Worm (Caenorhabditis elegans) whole organism, L1 larva: ENCODE results near the gene T05E12.3.
A peak's percentile ranks its signal among the peaks of the same experiment; 100 is the strongest.

ENCODE experiments used
- C34B4.2 ChIP-seq: sonication (generic microtip); optimal IDR thresholded peaks from 2 replicates; lab custom pipeline; 2017; ENCODE audit warnings: mild to moderate bottlenecking, missing genetic modification characterization, missing compliant biosample characterization
- Y116A8C.19 ChIP-seq: sonication (generic microtip); optimal IDR thresholded peaks from 2 replicates; lab custom pipeline; 2016; ENCODE audit warnings: missing compliant biosample characterization, missing genetic modification characterization, borderline replicate concordance
- alr-1 ChIP-seq: fragments of 200-800 bp; sonication (Bioruptor generic); optimal IDR thresholded peaks from 2 replicates; lab custom pipeline; 2018; ENCODE audit warnings: borderline replicate concordance, mild to moderate bottlenecking, missing genetic modification characterization, missing compliant biosample characterization
- aly-2 ChIP-seq: fragments of 150-350 bp; optimal IDR thresholded peaks from 2 replicates; lab custom pipeline; 2014; ENCODE audit warnings: missing biosample characterization, missing genetic modification characterization
- blmp-1 ChIP-seq: fragments of 150-350 bp; optimal IDR thresholded peaks from 2 replicates; lab custom pipeline; 2014; ENCODE audit warnings: missing biosample characterization, missing genetic modification characterization
- ceh-63 ChIP-seq: fragments of 200-800 bp; sonication (Bioruptor generic); optimal IDR thresholded peaks from 2 replicates; lab custom pipeline; 2018; ENCODE audit warnings: mild to moderate bottlenecking, missing genetic modification characterization, missing compliant biosample characterization
- ceh-90 ChIP-seq: sonication (generic microtip); optimal IDR thresholded peaks from 2 replicates; lab custom pipeline; 2016; ENCODE audit warnings: missing genetic modification characterization, missing compliant biosample characterization
- ces-1 ChIP-seq: fragments of 150-350 bp; optimal IDR thresholded peaks from 2 replicates; lab custom pipeline; 2014; ENCODE audit warnings: missing biosample characterization, missing genetic modification reagents, missing genetic modification characterization
- efl-1 ChIP-seq, 4 experiments: fragments of 150-350 bp; optimal IDR thresholded peaks in 3 of 4; peaks in 1 of 4; 1 replicate in 1 of 4; 2 replicates in 3 of 4; lab custom pipeline; 2014; ENCODE audit warnings: missing biosample characterization in 2 of 4, missing genetic modification characterization in 2 of 4, missing genetic modification reagents in 2 of 4
- efl-3 ChIP-seq: fragments of 200-800 bp; sonication (Bioruptor generic); optimal IDR thresholded peaks from 2 replicates; lab custom pipeline; 2018; ENCODE audit warnings: mild to moderate bottlenecking, missing genetic modification characterization, missing compliant biosample characterization
- elt-2 ChIP-seq: sonication (generic microtip); optimal IDR thresholded peaks from 2 replicates; lab custom pipeline; 2016; ENCODE audit warnings: missing genetic modification characterization, mild to moderate bottlenecking, inconsistent platforms, missing compliant biosample characterization, missing genetic modification reagents
- elt-3 ChIP-seq, 6 experiments: fragments of 150-350 bp in 1 of 6; sonication (generic microtip); optimal IDR thresholded peaks; 2 replicates each; lab custom pipeline; 2017 to 2018; ENCODE audit warnings: missing biosample characterization in 6 of 6, missing genetic modification characterization in 6 of 6, inconsistent platforms in 1 of 6
- ets-5 ChIP-seq: fragments of 200-800 bp; sonication (Bioruptor generic); IDR thresholded peaks from 2 replicates; pipeline ENCODE4 v1.3.6; 2022; ENCODE audit warnings: missing genetic modification characterization, missing compliant biosample characterization
- fos-1 ChIP-seq: fragments of 150-350 bp; optimal IDR thresholded peaks from 2 replicates; lab custom pipeline; 2014; ENCODE audit warnings: missing biosample characterization, missing genetic modification characterization
- hlh-17 ChIP-seq: fragments of 200-800 bp; sonication (Bioruptor generic); optimal IDR thresholded peaks from 2 replicates; lab custom pipeline; 2018; ENCODE audit warnings: missing genetic modification characterization, mild to moderate bottlenecking, missing compliant biosample characterization, moderate library complexity, borderline replicate concordance
- hlh-4 ChIP-seq: sonication (generic microtip); optimal IDR thresholded peaks from 2 replicates; lab custom pipeline; 2016; ENCODE audit warnings: mild to moderate bottlenecking, missing genetic modification characterization, missing compliant biosample characterization
- irx-1 ChIP-seq: sonication (generic microtip); optimal IDR thresholded peaks from 2 replicates; lab custom pipeline; 2016; ENCODE audit warnings: missing genetic modification characterization, missing compliant biosample characterization
- jun-1 ChIP-seq: fragments of 150-350 bp; optimal IDR thresholded peaks from 2 replicates; lab custom pipeline; 2014; ENCODE audit warnings: missing biosample characterization, missing genetic modification reagents, missing genetic modification characterization
- lin-14 ChIP-seq: fragments of 200-800 bp; sonication (Bioruptor generic); optimal IDR thresholded peaks from 2 replicates; lab custom pipeline; 2018; ENCODE audit warnings: mild to moderate bottlenecking, missing genetic modification characterization, moderate library complexity, missing compliant biosample characterization
- lin-15B ChIP-seq: fragments of 150-350 bp; sonication (generic microtip); optimal IDR thresholded peaks from 3 replicates; lab custom pipeline; 2014; ENCODE audit warnings: missing biosample characterization, missing genetic modification characterization
- lsy-2 ChIP-seq, 2 experiments: fragments of 150-350 bp; optimal IDR thresholded peaks; 2 replicates each; lab custom pipeline; 2014; ENCODE audit warnings: missing biosample characterization in 2 of 2, missing genetic modification characterization in 2 of 2
- mef-2 ChIP-seq: fragments of 150-350 bp; optimal IDR thresholded peaks from 2 replicates; lab custom pipeline; 2014; ENCODE audit warnings: missing biosample characterization, missing genetic modification characterization
- mep-1 ChIP-seq: fragments of 150-350 bp; optimal IDR thresholded peaks from 2 replicates; lab custom pipeline; 2014; ENCODE audit warnings: missing biosample characterization, missing genetic modification characterization
- nhr-237 ChIP-seq: fragments of 150-350 bp; optimal IDR thresholded peaks from 2 replicates; lab custom pipeline; 2014; ENCODE audit warnings: missing biosample characterization, missing genetic modification characterization
- nhr-85 ChIP-seq: sonication (generic microtip); peaks from one replicate; lab custom pipeline; 2016; ENCODE audit warnings: missing genetic modification characterization, inconsistent platforms, missing compliant biosample characterization
- nhr-90 ChIP-seq: sonication (generic microtip); optimal IDR thresholded peaks from 2 replicates; lab custom pipeline; 2016; ENCODE audit warnings: mild to moderate bottlenecking, missing genetic modification characterization, missing compliant biosample characterization; ENCODE audit not compliant: poor library complexity
- pag-3 ChIP-seq: sonication (generic microtip); optimal IDR thresholded peaks from 2 replicates; lab custom pipeline; 2017; ENCODE audit warnings: missing genetic modification characterization, mild to moderate bottlenecking, missing compliant biosample characterization, antibody characterized with exemption, borderline replicate concordance; ENCODE audit not compliant: insufficient read depth
- pax-3 ChIP-seq: fragments of 200-800 bp; sonication (Bioruptor generic); optimal IDR thresholded peaks from 2 replicates; lab custom pipeline; 2018; ENCODE audit warnings: mild to moderate bottlenecking, missing genetic modification characterization, moderate library complexity, missing compliant biosample characterization
- pqm-1 ChIP-seq: sonication (generic microtip); optimal IDR thresholded peaks from 3 replicates; lab custom pipeline; 2017; ENCODE audit warnings: missing biosample characterization, missing genetic modification characterization
- sox-4 ChIP-seq: sonication (generic microtip); optimal IDR thresholded peaks from 2 replicates; lab custom pipeline; 2016; ENCODE audit warnings: missing genetic modification characterization, missing compliant biosample characterization
- unc-86 ChIP-seq: sonication (generic microtip); optimal IDR thresholded peaks from 2 replicates; lab custom pipeline; 2016; ENCODE audit warnings: missing genetic modification characterization, missing compliant biosample characterization
- unc-98 ChIP-seq: fragments of 200-800 bp; sonication (Bioruptor generic); IDR thresholded peaks from 2 replicates; pipeline ENCODE4 v1.3.6; 2022; ENCODE audit warnings: missing genetic modification characterization, missing compliant biosample characterization
- ztf-11 ChIP-seq, 2 experiments: sonication (generic microtip); optimal IDR thresholded peaks; 2 replicates each; lab custom pipeline; 2016 to 2017; ENCODE audit warnings: missing genetic modification characterization in 2 of 2, missing biosample characterization in 1 of 2, missing compliant biosample characterization in 1 of 2
- ztf-4 ChIP-seq: fragments of 150-350 bp; optimal IDR thresholded peaks from 2 replicates; lab custom pipeline; 2014; ENCODE audit warnings: missing biosample characterization, missing genetic modification characterization

Gene T05E12.3

ce11 chrV:17098669-17099068 is 20.9 kb upstream of the T05E12.3 start, which contains the start of the genes ZK218.3 and ZK218.4:
Gene ZK218.3, minus strand, starts transcription at chrV:17098769.
Gene ZK218.4, plus strand, starts transcription at chrV:17098854.
- TF ChIP-seq lin-15B (no peak), efl-1 (optimal IDR thresholded peaks at IDR 0.05; lab: Kevin White, UChicago) (no peak), efl-1 (GFP tag; optimal IDR thresholded peaks at IDR 0.05 in 1 of 2; lab: Kevin White, UChicago) (peak in 1 of 2 experiments; percentile 34)

- TF ChIP-seq blmp-1 (tag; lab: Kevin White, UChicago) (no peak), lin-14 (GFP tag; lab: Kevin White, UChicago) (no peak), lin-15B (no peak), sox-4 (tag; lab: Kevin White, UChicago) (no peak), irx-1 (tag; lab: Kevin White, UChicago) (no peak), Y116A8C.19 (tag; lab: Kevin White, UChicago) (no peak), pag-3 (no peak), unc-98 (no peak), hlh-4 (tag; lab: Kevin White, UChicago) (no peak)
These were observed 16.8 kb upstream of the T05E12.3 start for ce11 chrV:17094568-17094967.

ce11 chrV:17092262-17092661 is 14.5 kb upstream of the T05E12.3 start, which contains the start of gene ZK218.1:
Gene ZK218.1, plus strand, starts transcription at chrV:17092562.
- TF ChIP-seq efl-1 (optimal IDR thresholded peaks at IDR 0.05; lab: Kevin White, UChicago): no peak
- peak in 1 of 2 experiments; percentile 35 for TF ChIP-seq efl-1 (GFP tag; optimal IDR thresholded peaks at IDR 0.05 in 1 of 2; lab: Kevin White, UChicago)
- TF ChIP-seq sox-4 (tag; lab: Kevin White, UChicago): no peak

ce11 chrV:17089931-17090429 is 12.2 kb upstream of the T05E12.3 start, which contains the start of gene srh-237:
Gene srh-237, plus strand, starts transcription at chrV:17090379.
- TF ChIP-seq mef-2 (tag; lab: Kevin White, UChicago): no peak
- peak; percentile 74 for TF ChIP-seq elt-2 (tag; lab: Kevin White, UChicago)

- TF ChIP-seq aly-2 (tag; lab: Kevin White, UChicago) (no peak), ces-1 (GFP tag; lab: Kevin White, UChicago) (no peak), ztf-11 (tag; optimal IDR thresholded peaks at IDR 0.05; lab: Kevin White, UChicago) (no peak), unc-86 (tag; lab: Kevin White, UChicago) (no peak)
These were observed 11.6 kb upstream of the T05E12.3 start, which contains the start of gene T05E12.6 for ce11 chrV:17089342-17089741. Gene T05E12.6, minus strand, starts transcription at chrV:17089442.

- TF ChIP-seq alr-1 (tag; lab: Kevin White, UChicago) (no peak), nhr-237 (tag; lab: Kevin White, UChicago) (no peak), fos-1 (tag; lab: Kevin White, UChicago) (no peak), lsy-2 (tag; optimal IDR thresholded peaks at IDR 0.05; lab: Kevin White, UChicago) (no peak), efl-1 (optimal IDR thresholded peaks at IDR 0.05; lab: Kevin White, UChicago) (no peak), efl-1 (GFP tag; optimal IDR thresholded peaks at IDR 0.05 in 1 of 2; lab: Kevin White, UChicago) (no peak), ceh-63 (GFP tag; lab: Kevin White, UChicago) (no peak), elt-3 (tag; optimal IDR thresholded peaks at IDR 0.05; lab: Kevin White, UChicago) (no peak), nhr-90 (no peak), jun-1 (tag; lab: Kevin White, UChicago) (no peak), pax-3 (tag; lab: Kevin White, UChicago) (no peak), hlh-17 (GFP tag; lab: Kevin White, UChicago) (no peak), ets-5 (no peak), mep-1 (tag; lab: Kevin White, UChicago) (no peak), ceh-90 (no peak), ztf-4 (tag; lab: Kevin White, UChicago) (no peak), pqm-1 (no peak), pag-3 (no peak), nhr-85 (tag; lab: Kevin White, UChicago) (no peak), efl-3 (GFP tag; lab: Kevin White, UChicago) (no peak), C34B4.2 (tag; lab: Kevin White, UChicago) (no peak)
These were observed 4.9 kb upstream of the T05E12.3 start, which contains the start of gene T05E12.9 for ce11 chrV:17082718-17083117. Gene T05E12.9, minus strand, starts transcription at chrV:17082818.
